Worm (Caenorhabditis elegans) whole organism, L4 larva: ENCODE data around the gene nhr-207.

Experiments
- D1046.2 ChIP-seq: fragments of 200-800 bp; sonication (Bioruptor generic); IDR thresholded peaks from 2 replicates; pipeline ENCODE4 v1.3.6; 2022; ENCODE audit warnings: missing genetic modification characterization, missing compliant biosample characterization
- F44E2.7 ChIP-seq: fragments of 200-800 bp; sonication (Bioruptor generic); IDR thresholded peaks from 2 replicates; pipeline ENCODE4 v2.1.2; 2022; ENCODE audit warnings: missing genetic modification characterization, missing compliant biosample characterization
- F49E8.2 ChIP-seq: sonication (generic microtip); optimal IDR thresholded peaks from 2 replicates; lab custom pipeline; 2016; ENCODE audit warnings: missing compliant biosample characterization, mild to moderate bottlenecking, missing genetic modification characterization, borderline replicate concordance
- T20F7.1 ChIP-seq: fragments of 200-800 bp; sonication (Bioruptor generic); optimal IDR thresholded peaks from 2 replicates; lab custom pipeline; 2018; ENCODE audit warnings: mild to moderate bottlenecking, missing genetic modification characterization, missing compliant biosample characterization
- Y105C5A.15 ChIP-seq: fragments of 200-800 bp; sonication (Bioruptor generic); IDR thresholded peaks from 2 replicates; pipeline ENCODE4 v1.3.6; 2022; ENCODE audit warnings: missing genetic modification characterization, missing compliant biosample characterization
- Y75B8A.6 ChIP-seq: fragments of 200-800 bp; sonication (Bioruptor generic); IDR thresholded peaks from 2 replicates; pipeline ENCODE4 v1.3.6; 2022; ENCODE audit warnings: missing genetic modification reagents, missing genetic modification characterization, missing compliant biosample characterization
- ZK546.5 ChIP-seq, 2 experiments: sonication (generic microtip); optimal IDR thresholded peaks; 2 replicates each; lab custom pipeline; 2017; ENCODE audit warnings: missing biosample characterization in 2 of 2, missing genetic modification characterization in 2 of 2
- attf-4 ChIP-seq: sonication (generic microtip); optimal IDR thresholded peaks from 3 replicates; lab custom pipeline; 2017; ENCODE audit warnings: missing biosample characterization, missing genetic modification characterization
- ceh-20 ChIP-seq: fragments of 200-800 bp; sonication (Bioruptor generic); IDR thresholded peaks from 2 replicates; pipeline ENCODE4 v1.3.6; 2022; ENCODE audit warnings: missing genetic modification reagents, missing genetic modification characterization, missing compliant biosample characterization
- ceh-32 ChIP-seq: sonication (generic microtip); optimal IDR thresholded peaks from 2 replicates; lab custom pipeline; 2016; ENCODE audit warnings: mild to moderate bottlenecking, missing genetic modification characterization, missing compliant biosample characterization; ENCODE audit not compliant: poor library complexity
- ceh-62 ChIP-seq: sonication (generic microtip); optimal IDR thresholded peaks from 2 replicates; lab custom pipeline; 2017; ENCODE audit warnings: missing biosample characterization, missing genetic modification characterization
- ctbp-1 ChIP-seq: fragments of 200-800 bp; sonication (Bioruptor generic); IDR thresholded peaks from 2 replicates; pipeline ENCODE4 v1.3.6; 2022; ENCODE audit warnings: missing genetic modification reagents, missing genetic modification characterization, missing compliant biosample characterization
- dmd-6 ChIP-seq: fragments of 200-800 bp; sonication (Bioruptor generic); IDR thresholded peaks from 2 replicates; pipeline ENCODE4 v1.3.6; 2022; ENCODE audit warnings: missing genetic modification reagents, missing genetic modification characterization, missing compliant biosample characterization
- dpl-1 ChIP-seq: fragments of 150-350 bp; optimal IDR thresholded peaks from 2 replicates; lab custom pipeline; 2014; ENCODE audit warnings: missing biosample characterization, missing genetic modification reagents, missing genetic modification characterization
- gei-8 ChIP-seq: fragments of 200-800 bp; sonication (Bioruptor generic); optimal IDR thresholded peaks from 2 replicates; lab custom pipeline; 2018; ENCODE audit warnings: mild to moderate bottlenecking, missing genetic modification characterization, missing compliant biosample characterization
- hif-1 ChIP-seq, 2 experiments: sonication (generic microtip); optimal IDR thresholded peaks; 2 replicates each; lab custom pipeline; 2016 to 2017; ENCODE audit warnings: missing compliant biosample characterization in 2 of 2, missing genetic modification characterization in 2 of 2, missing genetic modification reagents in 2 of 2, missing genotype in 2 of 2, mild to moderate bottlenecking in 1 of 2
- lin-15B ChIP-seq: fragments of 150-350 bp; sonication (generic microtip); optimal IDR thresholded peaks from 3 replicates; lab custom pipeline; 2014; ENCODE audit warnings: missing biosample characterization, missing genetic modification characterization
- lir-3 ChIP-seq: sonication (generic microtip); optimal IDR thresholded peaks from 2 replicates; lab custom pipeline; 2016; ENCODE audit warnings: mild to moderate bottlenecking, missing genetic modification characterization, missing compliant biosample characterization
- lsy-2 ChIP-seq, 2 experiments: fragments of 150-350 bp in 1 of 2; sonication (generic microtip) in 1 of 2; optimal IDR thresholded peaks; 2 replicates each; lab custom pipeline; 2014 to 2017; ENCODE audit warnings: missing biosample characterization in 2 of 2, missing genetic modification characterization in 2 of 2
- mdl-1 ChIP-seq, 2 experiments: fragments of 150-350 bp in 1 of 2; sonication (generic microtip) in 1 of 2; optimal IDR thresholded peaks; 2 replicates each; lab custom pipeline; 2014 to 2017; ENCODE audit warnings: missing biosample characterization in 2 of 2, missing genetic modification characterization in 2 of 2
- mdt-29 ChIP-seq: fragments of 200-800 bp; sonication (Bioruptor generic); IDR thresholded peaks from 2 replicates; pipeline ENCODE4 v1.3.6; 2022; ENCODE audit warnings: missing genetic modification reagents, missing genetic modification characterization, missing compliant biosample characterization
- nhr-102 ChIP-seq: sonication (generic microtip); optimal IDR thresholded peaks from 2 replicates; lab custom pipeline; 2016; ENCODE audit warnings: mild to moderate bottlenecking, missing genetic modification characterization, moderate library complexity, missing compliant biosample characterization
- nhr-111 ChIP-seq: fragments of 200-800 bp; sonication (Bioruptor generic); optimal IDR thresholded peaks from 2 replicates; lab custom pipeline; 2018; ENCODE audit warnings: mild to moderate bottlenecking, missing genetic modification characterization, missing compliant biosample characterization
- nhr-237 ChIP-seq: sonication (generic microtip); optimal IDR thresholded peaks from 2 replicates; lab custom pipeline; 2017; ENCODE audit warnings: missing biosample characterization, missing genetic modification characterization
- nhr-25 ChIP-seq: sonication (generic microtip); optimal IDR thresholded peaks from 2 replicates; lab custom pipeline; 2017; ENCODE audit warnings: missing genetic modification characterization, mild to moderate bottlenecking, missing compliant biosample characterization, antibody characterized with exemption, moderate library complexity, borderline replicate concordance; ENCODE audit not compliant: insufficient read depth
- nhr-28 ChIP-seq: fragments of 150-350 bp; optimal IDR thresholded peaks from 2 replicates; lab custom pipeline; 2014; ENCODE audit warnings: missing biosample characterization, missing genetic modification characterization
- nhr-76 ChIP-seq: fragments of 150-350 bp; optimal IDR thresholded peaks from 2 replicates; lab custom pipeline; 2014; ENCODE audit warnings: missing biosample characterization, missing genetic modification characterization
- php-3 ChIP-seq: fragments of 200-800 bp; sonication (Bioruptor generic); IDR thresholded peaks from 2 replicates; pipeline ENCODE4 v1.3.6; 2022; ENCODE audit warnings: missing genetic modification reagents, missing genetic modification characterization, missing compliant biosample characterization
- rbr-2 ChIP-seq: sonication (generic microtip); optimal IDR thresholded peaks from 2 replicates; lab custom pipeline; 2016; ENCODE audit warnings: missing genotype, missing genetic modification characterization, missing compliant biosample characterization
- snpc-4 ChIP-seq: fragments of 150-350 bp; optimal IDR thresholded peaks from 2 replicates; lab custom pipeline; 2014; ENCODE audit warnings: missing biosample characterization, missing genetic modification characterization
- unc-62 ChIP-seq, 3 experiments: fragments of 150-350 bp in 1 of 3; sonication (generic microtip); optimal IDR thresholded peaks in 2 of 3; peaks in 1 of 3; 1 replicate in 1 of 3; 2 replicates in 2 of 3; lab custom pipeline; 2014 to 2017; ENCODE audit warnings: missing biosample characterization in 3 of 3, missing genetic modification characterization in 3 of 3, missing genetic modification reagents in 3 of 3, missing genotype in 1 of 3
- vab-7 ChIP-seq: fragments of 200-800 bp; sonication (Bioruptor generic); IDR thresholded peaks from 2 replicates; pipeline ENCODE4 v1.3.6; 2022; ENCODE audit warnings: missing genetic modification reagents, missing genetic modification characterization, missing compliant biosample characterization
- zag-1 ChIP-seq: fragments of 150-350 bp; optimal IDR thresholded peaks from 2 replicates; lab custom pipeline; 2014; ENCODE audit warnings: missing biosample characterization, missing genetic modification characterization
- zfp-2 ChIP-seq: sonication (generic microtip); optimal IDR thresholded peaks from 2 replicates; lab custom pipeline; 2016; ENCODE audit warnings: mild to moderate bottlenecking, missing genetic modification characterization, missing compliant biosample characterization
- ztf-11 ChIP-seq: fragments of 150-350 bp; optimal IDR thresholded peaks from 2 replicates; lab custom pipeline; 2014; ENCODE audit warnings: missing biosample characterization, missing genetic modification characterization

Gene nhr-207

ce11 chrV:12084216-12084615 is 11.7 kb upstream of the nhr-207 start, which contains the start of gene R07B7.8:
Gene R07B7.8 (minus strand): TSS chrV:12084316.
- no peak for TF ChIP-seq ztf-11
- TF ChIP-seq dmd-6 = peak; percentile 25; the same call in 1 of the 2 replicates
- no peak for TF ChIP-seq dpl-1 (GFP tag; lab: Kevin White, UChicago)
- no peak for TF ChIP-seq zag-1 (tag; lab: Kevin White, UChicago)
- no peak for TF ChIP-seq attf-4 (tag; lab: Kevin White, UChicago)

DNA sequence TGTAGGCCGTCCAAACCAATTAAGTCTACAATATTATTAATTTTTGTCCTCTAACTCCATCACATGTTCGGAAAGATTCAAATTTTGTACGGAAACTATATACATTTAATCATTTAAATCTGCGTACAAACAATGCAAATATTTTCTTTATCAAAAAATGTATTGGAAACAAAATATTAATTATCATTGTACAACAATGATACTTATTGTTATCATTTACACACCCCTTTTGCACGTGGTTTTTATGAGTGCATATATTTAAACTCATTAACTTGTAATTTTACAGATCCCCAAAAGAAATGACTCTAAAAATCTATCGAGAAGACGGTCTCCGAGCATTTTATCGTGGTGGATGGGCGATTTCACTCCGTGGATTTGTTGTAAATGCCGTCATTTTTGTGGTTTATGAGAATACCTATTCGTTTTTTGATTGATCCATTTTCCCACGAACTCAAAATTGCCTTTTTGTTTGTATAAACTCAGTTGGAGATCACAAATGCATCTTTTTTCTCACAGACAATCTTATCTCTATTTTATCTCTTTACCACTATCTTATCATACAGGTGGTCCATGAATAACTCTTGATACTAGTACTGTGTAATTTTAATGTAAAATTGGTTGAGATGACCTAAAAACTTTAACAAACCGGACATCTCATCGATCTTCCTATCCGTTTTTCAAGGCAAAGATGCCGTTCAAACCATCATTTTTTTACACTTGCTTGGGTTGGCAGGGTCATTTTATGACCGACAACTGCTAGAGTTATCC is 9.9 kb upstream of the nhr-207 start:
- no peak for TF ChIP-seq ctbp-1 (GFP tag; lab: Robert Waterston, UW)
- no peak for TF ChIP-seq lir-3
- TF ChIP-seq Y105C5A.15 = no peak
- TF ChIP-seq unc-62 (GFP tag; optimal IDR thresholded peaks at IDR 0.05 in 1 of 2; lab: Kevin White, UChicago) = no peak
- TF ChIP-seq unc-62 (tag; optimal IDR thresholded peaks at IDR 0.05; lab: Kevin White, UChicago) = no peak
- TF ChIP-seq nhr-102 (tag; lab: Kevin White, UChicago) = no peak
- no peak for TF ChIP-seq nhr-25 (tag; lab: Kevin White, UChicago)
- no peak for TF ChIP-seq vab-7 (GFP tag; lab: Robert Waterston, UW)
- no peak for TF ChIP-seq snpc-4 (tag; lab: Kevin White, UChicago)
- TF ChIP-seq php-3 (GFP tag; lab: Robert Waterston, UW) = no peak
- no peak for TF ChIP-seq Y75B8A.6
- TF ChIP-seq nhr-237 (tag; lab: Kevin White, UChicago) = no peak
- no peak for TF ChIP-seq T20F7.1 (GFP tag; lab: Kevin White, UChicago)
- no peak for TF ChIP-seq ceh-20 (GFP tag; lab: Robert Waterston, UW)
- no peak for TF ChIP-seq hif-1 (tag; optimal IDR thresholded peaks at IDR 0.05; lab: Kevin White, UChicago)
- no peak for TF ChIP-seq mdt-29 (GFP tag; lab: Robert Waterston, UW)

ce11 chrV:12086934-12087333 is 9.0 kb upstream of the nhr-207 start, which contains the start of gene gana-1:
Gene gana-1 (plus strand): TSS chrV:12087234.
- TF ChIP-seq ZK546.5 (tag; optimal IDR thresholded peaks at IDR 0.05; lab: Kevin White, UChicago) (no peak), F49E8.2 (no peak), gei-8 (GFP tag; lab: Kevin White, UChicago) (no peak), Y105C5A.15 (no peak), D1046.2 (no peak), nhr-102 (tag; lab: Kevin White, UChicago) (no peak)

- no peak for TF ChIP-seq zfp-2 (tag; lab: Kevin White, UChicago)
- no peak for TF ChIP-seq hif-1 (tag; optimal IDR thresholded peaks at IDR 0.05; lab: Kevin White, UChicago)
- TF ChIP-seq dmd-6 = no peak
- TF ChIP-seq lsy-2 (tag; optimal IDR thresholded peaks at IDR 0.05; lab: Kevin White, UChicago) = no peak
- no peak for TF ChIP-seq ceh-62 (tag; lab: Kevin White, UChicago)
- no peak for TF ChIP-seq F44E2.7 (GFP tag; lab: Robert Waterston, UW)
- TF ChIP-seq nhr-25 (tag; lab: Kevin White, UChicago) = no peak
- no peak for TF ChIP-seq mdl-1 (tag; optimal IDR thresholded peaks at IDR 0.05; lab: Kevin White, UChicago)
- no peak for TF ChIP-seq ceh-32 (tag; lab: Kevin White, UChicago)
- TF ChIP-seq nhr-237 (tag; lab: Kevin White, UChicago) = no peak
- TF ChIP-seq gei-8 (GFP tag; lab: Kevin White, UChicago) = no peak
- no peak for TF ChIP-seq nhr-111
- TF ChIP-seq F49E8.2 = no peak
- TF ChIP-seq snpc-4 (tag; lab: Kevin White, UChicago) = no peak
- no peak for TF ChIP-seq nhr-28 (tag; lab: Kevin White, UChicago)
- no peak for TF ChIP-seq nhr-76 (tag; lab: Kevin White, UChicago)
- TF ChIP-seq lin-15B (tag; lab: Kevin White, UChicago) = no peak
- no peak for TF ChIP-seq rbr-2
These were observed 7.2 kb upstream of the nhr-207 start, which contains the start of gene R07B7.12 for ce11 chrV:12088773-12089172. Gene R07B7.12 (plus strand): TSS chrV:12089073.
